Worm (Caenorhabditis elegans): ENCODE measurements around the gene sri-4.

Gene sri-4

ce11 chrV:736171-736570 lies 12.0 kb upstream of the sri-4 start, which contains the start of gene srj-25:
srj-25 (minus strand) TSS chrV:736271.
- TF ChIP-seq ceh-34 (tag; optimal IDR thresholded peaks at IDR 0.05) (no peak), ama-1 (optimal IDR thresholded peaks at IDR 0.05) (no peak), unc-55 (GFP tag; optimal IDR thresholded peaks at IDR 0.05) (no peak), Y22D7AL.16 (tag; optimal IDR thresholded peaks at IDR 0.05) (no peak), hlh-8 (tag; optimal IDR thresholded peaks at IDR 0.05) (no peak), ceh-6 (GFP tag; optimal IDR thresholded peaks at IDR 0.05) (no peak), T23F11.4 (GFP tag; optimal IDR thresholded peaks at IDR 0.05) (no peak), sox-2 (GFP tag; IDR thresholded peaks at IDR 0.05) (no peak), unc-42 (tag; optimal IDR thresholded peaks at IDR 0.05) (no peak), ceh-22 (tag; optimal IDR thresholded peaks at IDR 0.05) (no peak), ceh-2 (tag; optimal IDR thresholded peaks at IDR 0.05) (no peak), C08G9.2 (tag; optimal IDR thresholded peaks at IDR 0.05) (no peak), ref-2 (tag; optimal IDR thresholded peaks at IDR 0.05) (no peak), fax-1 (tag; optimal IDR thresholded peaks at IDR 0.05) (no peak), odd-2 (tag; optimal IDR thresholded peaks at IDR 0.05) (no peak), pat-9 (tag; optimal IDR thresholded peaks at IDR 0.05) (no peak)

DNA sequence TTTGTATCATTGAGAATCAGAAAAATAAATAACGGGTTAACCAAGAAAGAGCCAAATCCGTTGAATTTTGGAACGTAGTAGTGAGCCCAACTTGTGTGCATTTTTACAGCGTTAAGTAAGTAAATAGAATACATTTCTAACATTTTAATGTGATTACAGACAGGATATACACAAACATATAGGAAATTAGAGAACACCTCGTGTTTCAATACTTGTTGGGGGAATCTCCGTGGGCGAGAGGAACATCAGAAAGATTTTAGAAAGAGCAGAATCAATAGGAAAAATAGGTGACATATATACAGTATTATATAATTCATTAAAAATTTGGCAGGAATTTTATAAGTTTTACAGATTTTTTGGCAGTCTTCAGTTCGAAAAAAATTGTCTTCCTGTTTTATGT lies 9.4 kb upstream of the sri-4 start, which contains the start of gene srj-24:
Gene srj-24, minus strand, starts transcription at position 101 of the 400 bp plus-strand sequence.
- TF ChIP-seq odd-2 (tag; optimal IDR thresholded peaks at IDR 0.05) (no peak), unc-55 (GFP tag; optimal IDR thresholded peaks at IDR 0.05) (no peak), hlh-8 (tag; optimal IDR thresholded peaks at IDR 0.05) (no peak), ref-2 (tag; optimal IDR thresholded peaks at IDR 0.05) (no peak), tbx-7 (tag; optimal IDR thresholded peaks at IDR 0.05) (no peak), C38D4.7 (GFP tag; optimal IDR thresholded peaks at IDR 0.05) (no peak), pax-1 (tag; optimal IDR thresholded peaks at IDR 0.05) (no peak), C08G9.2 (tag; optimal IDR thresholded peaks at IDR 0.05) (no peak), ceh-19 (GFP tag; optimal IDR thresholded peaks at IDR 0.05) (no peak), elt-4 (tag; optimal IDR thresholded peaks at IDR 0.05) (no peak), ceh-14 (tag; optimal IDR thresholded peaks at IDR 0.05) (no peak), lim-6 (tag; optimal IDR thresholded peaks at IDR 0.05) (no peak), nhr-11 (tag; optimal IDR thresholded peaks at IDR 0.05) (no peak), dve-1 (tag; optimal IDR thresholded peaks at IDR 0.05) (no peak), pat-9 (tag; optimal IDR thresholded peaks at IDR 0.05) (no peak), sox-4 (tag; optimal IDR thresholded peaks at IDR 0.05) (no peak), fax-1 (tag; optimal IDR thresholded peaks at IDR 0.05) (no peak), sdc-2 (tag; optimal IDR thresholded peaks at IDR 0.05) (no peak), dmd-4 (tag; optimal IDR thresholded peaks at IDR 0.05; ENCODE audit: borderline replicate concordance) (no peak)

ce11 chrV:741820-742219 lies 6.3 kb upstream of the sri-4 start, which contains the start of gene C05E4.7:
C05E4.7 (plus strand) TSS chrV:742120.
- TF ChIP-seq elt-2 (tag; optimal IDR thresholded peaks at IDR 0.05) (no peak), unc-42 (tag; optimal IDR thresholded peaks at IDR 0.05) (no peak), nfya-1 (tag; optimal IDR thresholded peaks at IDR 0.05) (no peak)

DNA sequence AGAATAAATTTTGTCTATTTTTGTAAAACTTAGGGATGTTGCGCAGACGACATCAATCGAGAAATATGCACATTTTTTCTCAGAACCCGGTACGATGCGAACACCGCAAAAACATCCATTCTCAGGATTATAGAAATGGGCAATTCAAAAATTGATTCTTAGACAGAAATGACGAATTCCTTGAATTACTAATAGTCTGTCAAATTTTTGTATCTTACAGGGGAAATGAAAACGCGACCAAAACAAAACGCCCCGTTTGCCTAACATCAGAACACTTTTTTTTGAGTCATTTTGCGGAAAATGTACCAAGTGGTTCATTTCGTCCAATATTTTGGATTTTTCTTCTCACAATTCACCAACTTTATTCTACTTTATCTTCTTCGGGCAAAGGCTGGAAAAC lies 4.8 kb upstream of the sri-4 start, which contains the start of gene str-134:
Gene str-134, plus strand, starts transcription at position 301 of the 400 bp plus-strand sequence.
- no peak for TF ChIP-seq Y22D7AL.16 (tag; optimal IDR thresholded peaks at IDR 0.05)
- TF ChIP-seq F13H6.1 (tag; optimal IDR thresholded peaks at IDR 0.05) = no peak
- TF ChIP-seq fax-1 (tag; optimal IDR thresholded peaks at IDR 0.05) = no peak
- no peak for TF ChIP-seq pax-1 (tag; optimal IDR thresholded peaks at IDR 0.05)
- no peak for TF ChIP-seq unc-86 (tag; optimal IDR thresholded peaks at IDR 0.05)
- TF ChIP-seq madf-2 (tag; optimal IDR thresholded peaks at IDR 0.05) = no peak
- TF ChIP-seq elt-4 (tag; optimal IDR thresholded peaks at IDR 0.05) = no peak
- TF ChIP-seq nhr-11 (tag; optimal IDR thresholded peaks at IDR 0.05) = no peak
- no peak for TF ChIP-seq ceh-19 (GFP tag; optimal IDR thresholded peaks at IDR 0.05)

DNA sequence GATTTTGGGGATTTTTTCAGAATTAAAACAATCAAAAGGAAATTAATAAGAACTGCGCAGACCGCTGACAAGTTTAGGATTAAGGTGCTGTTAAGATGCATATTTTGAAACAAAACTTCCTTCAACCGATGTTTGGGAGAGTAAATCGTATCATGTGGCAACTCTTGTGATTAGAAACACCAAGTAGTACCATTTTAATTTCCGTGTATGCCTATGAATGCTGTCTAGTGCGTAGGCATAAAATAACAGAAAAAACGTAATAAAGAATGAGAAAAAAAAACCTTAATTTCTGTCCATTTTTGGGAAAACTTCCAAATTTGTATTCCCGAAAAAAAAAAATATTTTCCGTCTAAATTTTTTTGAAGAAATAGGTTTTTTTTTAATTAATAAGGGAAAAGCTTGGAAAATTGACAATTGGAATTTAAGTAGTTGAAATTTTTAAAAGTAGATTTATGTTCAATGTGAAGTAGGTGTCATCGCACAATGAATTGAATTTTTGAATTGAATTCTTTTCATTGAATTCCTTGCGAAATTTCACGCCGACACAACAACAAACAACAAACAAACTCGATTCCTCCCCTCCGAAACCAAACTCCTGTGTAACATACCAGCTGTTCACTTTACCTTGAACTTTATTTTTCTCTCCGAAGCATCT lies 4.7 kb downstream of the sri-4 start, which contains the start of the genes str-262 and srp-1:
Gene str-262, minus strand, starts transcription at position 101 of the 655 bp plus-strand sequence.
Gene srp-1, plus strand, starts transcription at position 605 of the 655 bp plus-strand sequence.
- TF ChIP-seq hlh-6 (tag; optimal IDR thresholded peaks at IDR 0.05) = no peak
- TF ChIP-seq eyg-1 (tag; optimal IDR thresholded peaks at IDR 0.05) = no peak
- no peak for TF ChIP-seq ceh-24 (tag; optimal IDR thresholded peaks at IDR 0.05)
- TF ChIP-seq pax-1 (tag; optimal IDR thresholded peaks at IDR 0.05) = no peak
- TF ChIP-seq hlh-13 (GFP tag; optimal IDR thresholded peaks at IDR 0.05) = no peak
- TF ChIP-seq ceh-18 (tag; optimal IDR thresholded peaks at IDR 0.05) = no peak
- no peak for TF ChIP-seq ceh-6 (GFP tag; optimal IDR thresholded peaks at IDR 0.05)
- no peak for TF ChIP-seq elt-2 (tag; optimal IDR thresholded peaks at IDR 0.05)
- TF ChIP-seq ref-2 (tag; optimal IDR thresholded peaks at IDR 0.05) = no peak
- no peak for TF ChIP-seq ceh-45 (GFP tag; IDR thresholded peaks at IDR 0.05)
- TF ChIP-seq pag-3 (tag; optimal IDR thresholded peaks at IDR 0.05; ENCODE audit: borderline replicate concordance) = no peak
- TF ChIP-seq sox-4 (tag; optimal IDR thresholded peaks at IDR 0.05) = no peak
- no peak for TF ChIP-seq unc-86 (tag; optimal IDR thresholded peaks at IDR 0.05)
- TF ChIP-seq fkh-6 (tag; optimal IDR thresholded peaks at IDR 0.05) = no peak
- no peak for TF ChIP-seq pha-2 (tag; optimal IDR thresholded peaks at IDR 0.05)
- TF ChIP-seq unc-55 (GFP tag; optimal IDR thresholded peaks at IDR 0.05) = no peak
- TF ChIP-seq dve-1 (tag; optimal IDR thresholded peaks at IDR 0.05) = no peak
